Worm (Caenorhabditis elegans) whole organism, late embryonic: ENCODE measurements around the gene nhr-166.
A peak's percentile ranks its signal among the peaks of the same experiment; 100 is the strongest.

Experiments
- K09A11.1 ChIP-seq: sonication (generic microtip); optimal IDR thresholded peaks from 2 replicates; lab custom pipeline; 2017; ENCODE audit warnings: antibody characterized with exemption, mild to moderate bottlenecking, missing genetic modification characterization, missing compliant biosample characterization; ENCODE audit not compliant: insufficient read depth
- T23F11.4 ChIP-seq: fragments of 200-800 bp; sonication (Bioruptor generic); optimal IDR thresholded peaks from 2 replicates; lab custom pipeline; 2018; ENCODE audit warnings: mild to moderate bottlenecking, missing genetic modification characterization, missing compliant biosample characterization
- Y22D7AL.16 ChIP-seq: sonication (generic microtip); optimal IDR thresholded peaks from 2 replicates; lab custom pipeline; 2016; ENCODE audit warnings: missing genetic modification characterization, missing compliant biosample characterization
- ahr-1 ChIP-seq: sonication (generic microtip); optimal IDR thresholded peaks from 2 replicates; lab custom pipeline; 2016; ENCODE audit warnings: missing genetic modification characterization, missing compliant biosample characterization
- ceh-14 ChIP-seq: sonication (generic microtip); optimal IDR thresholded peaks from 2 replicates; lab custom pipeline; 2016; ENCODE audit warnings: missing genotype, missing genetic modification characterization, missing compliant biosample characterization
- ceh-18 ChIP-seq: sonication (generic microtip); optimal IDR thresholded peaks from 2 replicates; lab custom pipeline; 2016; ENCODE audit warnings: missing genetic modification characterization, missing compliant biosample characterization
- ceh-2 ChIP-seq: sonication (generic microtip); optimal IDR thresholded peaks from 2 replicates; lab custom pipeline; 2016; ENCODE audit warnings: missing genotype, missing genetic modification characterization, missing compliant biosample characterization
- ceh-22 ChIP-seq: sonication (generic microtip); optimal IDR thresholded peaks from 2 replicates; lab custom pipeline; 2017; ENCODE audit warnings: missing biosample characterization, missing genetic modification characterization
- ceh-34 ChIP-seq: sonication (generic microtip); optimal IDR thresholded peaks from 2 replicates; lab custom pipeline; 2016; ENCODE audit warnings: mild to moderate bottlenecking, missing genetic modification characterization, missing compliant biosample characterization
- ceh-45 ChIP-seq: fragments of 200-800 bp; sonication (Bioruptor generic); IDR thresholded peaks from 2 replicates; pipeline ENCODE4 v1.3.6; 2022; ENCODE audit warnings: missing genetic modification reagents, missing genetic modification characterization, missing compliant biosample characterization
- ceh-48 ChIP-seq: sonication (generic microtip); optimal IDR thresholded peaks from 2 replicates; lab custom pipeline; 2016; ENCODE audit warnings: missing genetic modification characterization, inconsistent platforms, missing compliant biosample characterization
- ceh-6 ChIP-seq: fragments of 200-800 bp; sonication (Bioruptor generic); optimal IDR thresholded peaks from 2 replicates; lab custom pipeline; 2018; ENCODE audit warnings: mild to moderate bottlenecking, missing genetic modification characterization, missing compliant biosample characterization
- ceh-9 ChIP-seq: sonication (generic microtip); optimal IDR thresholded peaks from 2 replicates; lab custom pipeline; 2016; ENCODE audit warnings: mild to moderate bottlenecking, missing genetic modification characterization, inconsistent platforms, missing compliant biosample characterization
- che-1 ChIP-seq: sonication (generic microtip); optimal IDR thresholded peaks from 2 replicates; lab custom pipeline; 2016; ENCODE audit warnings: mild to moderate bottlenecking, missing genetic modification characterization, missing compliant biosample characterization
- dmd-4 ChIP-seq: sonication (generic microtip); optimal IDR thresholded peaks from 2 replicates; lab custom pipeline; 2016; ENCODE audit warnings: borderline replicate concordance, missing genetic modification characterization, missing compliant biosample characterization
- elt-2 ChIP-seq: sonication (generic microtip); optimal IDR thresholded peaks from 2 replicates; lab custom pipeline; 2016; ENCODE audit warnings: missing genetic modification reagents, missing genetic modification characterization, missing compliant biosample characterization
- elt-4 ChIP-seq: sonication (generic microtip); optimal IDR thresholded peaks from 2 replicates; lab custom pipeline; 2016; ENCODE audit warnings: missing genetic modification characterization, missing compliant biosample characterization
- eyg-1 ChIP-seq: sonication (generic microtip); optimal IDR thresholded peaks from 2 replicates; lab custom pipeline; 2016; ENCODE audit warnings: missing genotype, missing genetic modification characterization, missing compliant biosample characterization
- fkh-10 ChIP-seq: fragments of 150-350 bp; optimal IDR thresholded peaks from 2 replicates; lab custom pipeline; 2014; ENCODE audit warnings: missing biosample characterization, missing genetic modification reagents, missing genetic modification characterization
- hlh-15 ChIP-seq: sonication (generic microtip); optimal IDR thresholded peaks from 2 replicates; lab custom pipeline; 2016; ENCODE audit warnings: missing genetic modification characterization, missing compliant biosample characterization
- madf-2 ChIP-seq: sonication (generic microtip); optimal IDR thresholded peaks from 2 replicates; lab custom pipeline; 2017; ENCODE audit warnings: missing genetic modification characterization, missing compliant biosample characterization
- nfya-1 ChIP-seq: sonication (generic microtip); optimal IDR thresholded peaks from 2 replicates; lab custom pipeline; 2017; ENCODE audit warnings: missing genetic modification characterization, mild to moderate bottlenecking, missing compliant biosample characterization, antibody characterized with exemption, moderate library complexity
- nhr-11 ChIP-seq: fragments of 150-350 bp; optimal IDR thresholded peaks from 2 replicates; lab custom pipeline; 2014; ENCODE audit warnings: missing biosample characterization, missing genetic modification characterization
- npax-4 ChIP-seq: sonication (generic microtip); optimal IDR thresholded peaks from 2 replicates; lab custom pipeline; 2016; ENCODE audit warnings: missing genetic modification characterization, missing compliant biosample characterization
- odd-2 ChIP-seq: sonication (generic microtip); optimal IDR thresholded peaks from 2 replicates; lab custom pipeline; 2017; ENCODE audit warnings: antibody characterized with exemption, mild to moderate bottlenecking, missing genetic modification characterization, missing compliant biosample characterization
- pax-1 ChIP-seq: fragments of 150-350 bp; optimal IDR thresholded peaks from 2 replicates; lab custom pipeline; 2014; ENCODE audit warnings: missing biosample characterization, missing genetic modification characterization
- pha-2 ChIP-seq: sonication (generic microtip); optimal IDR thresholded peaks from 2 replicates; lab custom pipeline; 2017; ENCODE audit warnings: mild to moderate bottlenecking, missing genetic modification characterization, missing compliant biosample characterization
- pros-1 ChIP-seq: fragments of 150-350 bp; optimal IDR thresholded peaks from 2 replicates; lab custom pipeline; 2014; ENCODE audit warnings: missing biosample characterization, missing genetic modification reagents, missing genetic modification characterization
- sdc-2 ChIP-seq: sonication (generic microtip); optimal IDR thresholded peaks from 2 replicates; lab custom pipeline; 2016; ENCODE audit warnings: missing genotype, missing genetic modification characterization, missing compliant biosample characterization
- sox-2 ChIP-seq: fragments of 200-800 bp; sonication (Bioruptor generic); IDR thresholded peaks from 2 replicates; pipeline ENCODE4 v1.3.6; 2022; ENCODE audit warnings: missing genetic modification reagents, missing genetic modification characterization, missing compliant biosample characterization
- sox-4 ChIP-seq: sonication (generic microtip); optimal IDR thresholded peaks from 2 replicates; lab custom pipeline; 2017; ENCODE audit warnings: mild to moderate bottlenecking, missing genetic modification characterization, inconsistent platforms, missing compliant biosample characterization
- syd-9 ChIP-seq: sonication (generic microtip); optimal IDR thresholded peaks from 2 replicates; lab custom pipeline; 2016; ENCODE audit warnings: mild to moderate bottlenecking, missing genetic modification characterization, moderate library complexity, missing compliant biosample characterization
- tbx-7 ChIP-seq: sonication (generic microtip); optimal IDR thresholded peaks from 2 replicates; lab custom pipeline; 2016; ENCODE audit warnings: missing genotype, missing genetic modification characterization, missing compliant biosample characterization
- unc-3 ChIP-seq, 2 experiments: fragments of 200-800 bp in 1 of 2; sonication (Bioruptor generic) in 1 of 2; sonication (generic microtip) in 1 of 2; conservative IDR thresholded peaks in 1 of 2; optimal IDR thresholded peaks in 1 of 2; 2 replicates each; pipeline versions ENCODE4 v1.3.6 to Lab custom; 2016 to 2022; ENCODE audit warnings: missing compliant biosample characterization in 2 of 2, missing genetic modification characterization in 2 of 2, missing genetic modification reagents in 1 of 2
- ztf-16 ChIP-seq: sonication (generic microtip); optimal IDR thresholded peaks from 2 replicates; lab custom pipeline; 2017; ENCODE audit warnings: missing genetic modification characterization, missing compliant biosample characterization

nhr-166 gene

DNA sequence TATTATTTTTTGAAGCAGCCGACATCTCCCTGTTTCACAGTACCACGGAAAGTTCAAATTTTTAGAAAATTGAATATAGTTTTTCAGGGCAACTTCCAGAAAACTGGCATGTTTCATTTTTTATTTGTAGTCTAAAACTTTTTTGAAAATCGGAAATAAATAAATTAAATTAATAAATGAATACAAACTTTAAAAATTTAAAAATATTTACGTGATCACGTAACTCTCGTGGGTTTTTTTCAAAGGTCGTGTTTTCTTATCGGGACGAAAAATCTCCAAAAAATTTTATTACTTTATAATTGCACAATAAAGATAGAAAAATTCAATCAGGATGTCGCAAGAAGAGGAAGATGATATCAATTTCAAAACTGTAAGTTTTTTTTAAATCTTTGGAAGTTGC is 31.7 kb downstream of the nhr-166 start, which contains the start of gene F53C3.1:
F53C3.1 (plus strand) TSS at position 301 of the 400 bp plus-strand sequence.
- TF ChIP-seq ceh-48 (tag; lab: Kevin White, UChicago) (no peak), ceh-2 (tag; lab: Kevin White, UChicago) (no peak), elt-4 (tag; lab: Kevin White, UChicago) (no peak), syd-9 (tag; lab: Kevin White, UChicago) (no peak), hlh-15 (no peak)
- TF ChIP-seq, all 69 proteins: peak for 0

ce11 chrII:3913673-3914072 is 33.6 kb downstream of the nhr-166 start:
- TF ChIP-seq ceh-34: no peak
- TF ChIP-seq T23F11.4 (GFP tag; lab: Kevin White, UChicago): no peak
- no peak for TF ChIP-seq pha-2 (tag; lab: Kevin White, UChicago)
- no peak for TF ChIP-seq eyg-1 (tag; lab: Kevin White, UChicago)
- no peak for TF ChIP-seq K09A11.1
- no peak for TF ChIP-seq syd-9 (tag; lab: Kevin White, UChicago)
- no peak for TF ChIP-seq fkh-10
- no peak for TF ChIP-seq ceh-14
- no peak for TF ChIP-seq ceh-22 (tag; lab: Kevin White, UChicago)
- no peak for TF ChIP-seq tbx-7 (tag; lab: Kevin White, UChicago)
- no peak for TF ChIP-seq pros-1 (tag; lab: Kevin White, UChicago)
- no peak for TF ChIP-seq unc-3 (GFP tag; conservative IDR thresholded peaks at IDR 0.05; lab: Robert Waterston, UW)
- TF ChIP-seq unc-3 (tag; optimal IDR thresholded peaks at IDR 0.05; lab: Kevin White, UChicago): no peak
- TF ChIP-seq odd-2: no peak
- no peak for TF ChIP-seq sox-4 (tag; lab: Kevin White, UChicago)
- TF ChIP-seq ztf-16 (tag; lab: Kevin White, UChicago): no peak
- no peak for TF ChIP-seq nhr-11 (tag; lab: Kevin White, UChicago)
- TF ChIP-seq nfya-1 (tag; lab: Kevin White, UChicago): no peak
- no peak for TF ChIP-seq ceh-18 (tag; lab: Kevin White, UChicago)
- TF ChIP-seq dmd-4 (tag; lab: Kevin White, UChicago): no peak
- TF ChIP-seq che-1 (tag; lab: Kevin White, UChicago): no peak

DNA sequence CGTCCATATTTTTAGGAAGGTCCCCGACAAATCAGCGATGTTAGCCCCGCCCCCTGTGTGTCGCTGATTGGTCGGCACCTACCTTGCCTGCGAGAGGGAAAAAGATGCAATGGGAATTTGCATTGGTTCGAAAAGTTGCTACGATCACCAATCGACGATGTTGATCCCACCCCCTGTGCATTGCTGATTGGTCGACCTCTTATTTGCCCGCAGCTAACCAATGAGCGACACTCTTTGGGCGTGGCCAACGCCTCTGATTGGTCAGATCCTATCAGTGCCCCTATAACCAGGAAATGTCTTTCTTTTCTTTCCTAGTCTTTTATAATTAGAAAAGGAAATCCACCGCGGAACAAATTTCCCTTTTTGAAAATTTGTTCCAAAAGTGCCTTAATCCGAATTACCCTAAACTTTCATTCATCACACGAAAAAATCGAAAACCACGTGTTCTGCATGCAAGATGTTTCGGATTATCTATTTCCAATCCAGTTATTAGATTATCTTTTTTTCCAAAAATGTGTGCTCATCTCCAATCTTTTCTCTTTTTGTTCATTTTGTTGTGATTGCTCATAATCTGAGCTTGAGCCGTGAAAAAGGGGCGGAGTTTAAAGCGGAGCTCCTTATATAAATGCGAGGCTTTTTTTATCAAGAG is 38.1 kb downstream of the nhr-166 start:
- TF ChIP-seq madf-2 (tag; lab: Kevin White, UChicago): no peak
- no peak for TF ChIP-seq ceh-9 (tag; lab: Kevin White, UChicago)
- peak; percentile 92 for TF ChIP-seq nfya-1 (tag; lab: Kevin White, UChicago)
- TF ChIP-seq ahr-1 (tag; lab: Kevin White, UChicago): no peak
- no peak for TF ChIP-seq sox-2 (GFP tag; lab: Robert Waterston, UW)
- TF ChIP-seq npax-4 (tag; lab: Kevin White, UChicago): no peak
- TF ChIP-seq elt-2: no peak
- TF ChIP-seq, all 69 proteins: peak for 1

DNA sequence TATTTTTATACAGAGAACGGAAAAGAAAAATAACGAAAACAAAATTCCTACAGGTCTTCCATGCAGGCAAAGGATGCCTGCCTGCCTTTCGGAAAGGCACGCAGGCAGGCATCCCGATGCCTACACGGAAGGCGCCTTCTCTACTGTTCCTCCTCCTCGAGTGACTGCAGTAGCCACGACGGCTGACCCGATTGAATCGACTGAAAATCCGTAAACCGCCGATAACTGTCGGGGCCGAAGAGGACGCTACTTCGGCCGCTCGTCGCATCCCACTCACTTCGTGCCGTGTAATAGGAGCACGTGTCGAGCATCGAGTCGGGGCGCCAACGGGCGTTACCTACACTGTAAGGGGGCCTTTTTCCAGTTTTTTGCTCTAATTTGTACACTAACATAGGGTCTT is 40.6 kb downstream of the nhr-166 start:
- TF ChIP-seq pax-1 (tag; lab: Kevin White, UChicago) (no peak), ceh-6 (GFP tag; lab: Kevin White, UChicago) (no peak), npax-4 (tag; lab: Kevin White, UChicago) (no peak), ceh-45 (GFP tag; lab: Robert Waterston, UW) (no peak), Y22D7AL.16 (tag; lab: Kevin White, UChicago) (no peak), sdc-2 (tag; lab: Kevin White, UChicago) (no peak)
